Worm (Caenorhabditis elegans) whole organism, L3 larva: Measurements from ENCODE around the gene F32D8.3.

Experiments
- R02D3.7 ChIP-seq: fragments of 150-350 bp; optimal IDR thresholded peaks from 2 replicates; lab custom pipeline; 2014; ENCODE audit warnings: missing biosample characterization, missing genetic modification characterization
- ZK546.5 ChIP-seq: sonication (generic microtip); optimal IDR thresholded peaks from 2 replicates; lab custom pipeline; 2017; ENCODE audit warnings: missing biosample characterization, missing genetic modification characterization
- aly-2 ChIP-seq: fragments of 150-350 bp; optimal IDR thresholded peaks from 2 replicates; lab custom pipeline; 2014; ENCODE audit warnings: missing biosample characterization, missing genetic modification characterization
- ama-1 ChIP-seq: fragments of 150-350 bp; optimal IDR thresholded peaks from 2 replicates; lab custom pipeline; 2018
- ceh-16 ChIP-seq: sonication (generic microtip); optimal IDR thresholded peaks from 2 replicates; lab custom pipeline; 2017; ENCODE audit warnings: missing biosample characterization, missing genetic modification characterization
- ceh-28 ChIP-seq: fragments of 150-350 bp; optimal IDR thresholded peaks from 2 replicates; lab custom pipeline; 2014; ENCODE audit warnings: missing biosample characterization, missing genetic modification reagents, missing genetic modification characterization
- ceh-82 ChIP-seq: fragments of 150-350 bp; optimal IDR thresholded peaks from 2 replicates; lab custom pipeline; 2014; ENCODE audit warnings: missing biosample characterization, missing genetic modification characterization
- ceh-9 ChIP-seq: sonication (generic microtip); optimal IDR thresholded peaks from 2 replicates; lab custom pipeline; 2018; ENCODE audit warnings: missing biosample characterization, missing genetic modification characterization
- daf-12 ChIP-seq: fragments of 150-350 bp; optimal IDR thresholded peaks from 2 replicates; lab custom pipeline; 2014; ENCODE audit warnings: missing biosample characterization, missing genetic modification reagents, missing genetic modification characterization
- egl-27 ChIP-seq: sonication (generic microtip); optimal IDR thresholded peaks from 4 replicates; lab custom pipeline; 2017; ENCODE audit warnings: missing biosample characterization, missing genetic modification reagents, missing genetic modification characterization
- egl-5 ChIP-seq: fragments of 150-350 bp; optimal IDR thresholded peaks from 2 replicates; lab custom pipeline; 2017; ENCODE audit warnings: missing biosample characterization, missing genetic modification reagents, missing genetic modification characterization, inconsistent platforms
- elt-1 ChIP-seq: fragments of 150-350 bp; optimal IDR thresholded peaks from 2 replicates; lab custom pipeline; 2014; ENCODE audit warnings: missing biosample characterization, missing genetic modification characterization
- elt-2 ChIP-seq: sonication (generic microtip); optimal IDR thresholded peaks from 2 replicates; lab custom pipeline; 2016; ENCODE audit warnings: missing genetic modification reagents, mild to moderate bottlenecking, missing genetic modification characterization, missing compliant biosample characterization
- elt-3 ChIP-seq, 3 experiments: fragments of 150-350 bp in 1 of 3; sonication (generic microtip) in 2 of 3; optimal IDR thresholded peaks; 2 replicates in 2 of 3; 4 replicates in 1 of 3; lab custom pipeline; 2014 to 2017; ENCODE audit warnings: missing biosample characterization in 3 of 3, missing genetic modification characterization in 3 of 3
- eor-1 ChIP-seq, 2 experiments: fragments of 150-350 bp; optimal IDR thresholded peaks; 2 replicates each; lab custom pipeline; 2014 to 2018; ENCODE audit warnings: missing biosample characterization in 2 of 2, missing genetic modification characterization in 2 of 2
- fkh-10 ChIP-seq: sonication (generic microtip); optimal IDR thresholded peaks from 2 replicates; lab custom pipeline; 2017; ENCODE audit warnings: missing biosample characterization, missing genetic modification reagents, missing genetic modification characterization
- fkh-2 ChIP-seq: fragments of 150-350 bp; optimal IDR thresholded peaks from 2 replicates; lab custom pipeline; 2014; ENCODE audit warnings: missing biosample characterization, missing genetic modification reagents, missing genetic modification characterization
- fos-1 ChIP-seq: fragments of 150-350 bp; optimal IDR thresholded peaks from 2 replicates; lab custom pipeline; 2014; ENCODE audit warnings: missing biosample characterization, missing genetic modification characterization
- hmg-11 ChIP-seq: sonication (generic microtip); optimal IDR thresholded peaks from 2 replicates; lab custom pipeline; 2016; ENCODE audit warnings: missing genetic modification characterization, missing compliant biosample characterization
- jun-1 ChIP-seq: fragments of 150-350 bp; optimal IDR thresholded peaks from 2 replicates; lab custom pipeline; 2014; ENCODE audit warnings: missing biosample characterization, missing genetic modification reagents, missing genetic modification characterization
- lin-15B ChIP-seq: fragments of 150-350 bp; optimal IDR thresholded peaks from 2 replicates; lab custom pipeline; 2014; ENCODE audit warnings: missing biosample characterization, missing genetic modification characterization
- lin-39 ChIP-seq: fragments of 150-350 bp; optimal IDR thresholded peaks from 2 replicates; lab custom pipeline; 2018; ENCODE audit warnings: missing biosample characterization, missing genetic modification reagents, missing genetic modification characterization
- lsy-12 ChIP-seq: sonication (generic microtip); optimal IDR thresholded peaks from 2 replicates; lab custom pipeline; 2016; ENCODE audit warnings: mild to moderate bottlenecking, missing genetic modification characterization, missing compliant biosample characterization
- mdl-1 ChIP-seq: fragments of 150-350 bp; optimal IDR thresholded peaks from 2 replicates; lab custom pipeline; 2014; ENCODE audit warnings: missing biosample characterization, missing genetic modification characterization
- mml-1 ChIP-seq: fragments of 150-350 bp; sonication (generic microtip); optimal IDR thresholded peaks from 3 replicates; lab custom pipeline; 2014; ENCODE audit warnings: missing biosample characterization, missing genetic modification characterization
- nhr-11 ChIP-seq: fragments of 150-350 bp; optimal IDR thresholded peaks from 2 replicates; lab custom pipeline; 2014; ENCODE audit warnings: missing biosample characterization, missing genetic modification characterization
- nhr-12 ChIP-seq: fragments of 150-350 bp; optimal IDR thresholded peaks from 2 replicates; lab custom pipeline; 2014; ENCODE audit warnings: missing biosample characterization, missing genetic modification characterization
- nhr-23 ChIP-seq: fragments of 150-350 bp; optimal IDR thresholded peaks from 2 replicates; lab custom pipeline; 2014; ENCODE audit warnings: missing biosample characterization, missing genetic modification reagents, missing genetic modification characterization
- nhr-237 ChIP-seq: fragments of 150-350 bp; optimal IDR thresholded peaks from 2 replicates; lab custom pipeline; 2014; ENCODE audit warnings: missing biosample characterization, missing genetic modification characterization
- nhr-25 ChIP-seq: sonication (generic microtip); optimal IDR thresholded peaks from 2 replicates; lab custom pipeline; 2017; ENCODE audit warnings: missing biosample characterization, missing genetic modification characterization
- nhr-28 ChIP-seq: fragments of 150-350 bp; optimal IDR thresholded peaks from 2 replicates; lab custom pipeline; 2014; ENCODE audit warnings: missing biosample characterization, missing genetic modification characterization
- nhr-43 ChIP-seq: sonication (generic microtip); optimal IDR thresholded peaks from 2 replicates; lab custom pipeline; 2016; ENCODE audit warnings: mild to moderate bottlenecking, missing genetic modification characterization, missing compliant biosample characterization; ENCODE audit not compliant: poor library complexity, severe bottlenecking
- nhr-67 ChIP-seq: fragments of 150-350 bp; optimal IDR thresholded peaks from 2 replicates; lab custom pipeline; 2014; ENCODE audit warnings: missing biosample characterization, missing genetic modification characterization
- nhr-76 ChIP-seq: fragments of 150-350 bp; sonication (generic microtip); optimal IDR thresholded peaks from 5 replicates; lab custom pipeline; 2014; ENCODE audit warnings: missing biosample characterization, missing genetic modification characterization
- nhr-77 ChIP-seq: fragments of 150-350 bp; optimal IDR thresholded peaks from 2 replicates; lab custom pipeline; 2014; ENCODE audit warnings: missing biosample characterization, missing genetic modification characterization
- pha-4 ChIP-seq: fragments of 150-350 bp; optimal IDR thresholded peaks from 2 replicates; lab custom pipeline; 2014; ENCODE audit warnings: missing biosample characterization, missing genetic modification reagents, missing genetic modification characterization
- pqm-1 ChIP-seq: fragments of 150-350 bp; optimal IDR thresholded peaks from 2 replicates; lab custom pipeline; 2017; ENCODE audit warnings: missing biosample characterization, missing genetic modification characterization, inconsistent platforms
- sea-2 ChIP-seq: fragments of 150-350 bp; sonication (generic microtip); optimal IDR thresholded peaks from 4 replicates; lab custom pipeline; 2014; ENCODE audit warnings: missing biosample characterization, missing genetic modification reagents, missing genetic modification characterization
- skn-1 ChIP-seq: fragments of 150-350 bp; optimal IDR thresholded peaks from 2 replicates; lab custom pipeline; 2014; ENCODE audit warnings: missing biosample characterization, missing genetic modification characterization
- snpc-4 ChIP-seq: fragments of 150-350 bp; optimal IDR thresholded peaks from 2 replicates; lab custom pipeline; 2014; ENCODE audit warnings: missing biosample characterization, missing genetic modification characterization
- tbx-2 ChIP-seq: sonication (generic microtip); optimal IDR thresholded peaks from 2 replicates; lab custom pipeline; 2016; ENCODE audit warnings: mild to moderate bottlenecking, missing genetic modification characterization, missing compliant biosample characterization
- unc-39 ChIP-seq: sonication (generic microtip); optimal IDR thresholded peaks from 4 replicates; lab custom pipeline; 2017; ENCODE audit warnings: missing biosample characterization, missing genetic modification characterization
- unc-62 ChIP-seq: fragments of 150-350 bp; sonication (generic microtip); optimal IDR thresholded peaks from 4 replicates; lab custom pipeline; 2014; ENCODE audit warnings: missing biosample characterization, missing genetic modification reagents, missing genetic modification characterization
- zag-1 ChIP-seq: fragments of 150-350 bp; optimal IDR thresholded peaks from 2 replicates; lab custom pipeline; 2014; ENCODE audit warnings: missing biosample characterization, missing genetic modification characterization
- ztf-11 ChIP-seq: fragments of 150-350 bp; optimal IDR thresholded peaks from 2 replicates; lab custom pipeline; 2014; ENCODE audit warnings: missing biosample characterization, missing genetic modification characterization
- ztf-4 ChIP-seq: fragments of 150-350 bp; optimal IDR thresholded peaks from 2 replicates; lab custom pipeline; 2014; ENCODE audit warnings: missing biosample characterization, missing genetic modification characterization

F32D8.3 gene

ce11 chrV:10896295-10896694 lies 9.7 kb downstream of the F32D8.3 start, which contains the start of gene F32D8.13:
Gene F32D8.13, minus strand, starts transcription at chrV:10896543.
- TF ChIP-seq nhr-43 (tag; lab: Kevin White, UChicago) (peak; percentile 5), nhr-23 (tag; lab: Kevin White, UChicago) (peak; percentile 18), ceh-16 (tag; lab: Kevin White, UChicago) (no peak)

- TF ChIP-seq elt-2 (tag; lab: Kevin White, UChicago) = no peak
- no peak for TF ChIP-seq ZK546.5 (tag; lab: Kevin White, UChicago)
- TF ChIP-seq ceh-9 (tag; lab: Kevin White, UChicago) = no peak
- TF ChIP-seq eor-1 (tag; optimal IDR thresholded peaks at IDR 0.05; lab: Kevin White, UChicago) = no peak
- TF ChIP-seq daf-12 = no peak
- TF ChIP-seq ztf-4 = no peak
- no peak for TF ChIP-seq aly-2 (tag; lab: Kevin White, UChicago)
- TF ChIP-seq elt-3 (tag; optimal IDR thresholded peaks at IDR 0.05; lab: Kevin White, UChicago) = no peak
- no peak for TF ChIP-seq mdl-1 (tag; lab: Kevin White, UChicago)
- TF ChIP-seq ceh-16 (tag; lab: Kevin White, UChicago) = no peak
- no peak for TF ChIP-seq fos-1 (tag; lab: Kevin White, UChicago)
- no peak for TF ChIP-seq unc-62
Observed at ce11 chrV:10896706-10897105, 10.1 kb downstream of the F32D8.3 start.

- TF ChIP-seq eor-1 (tag; optimal IDR thresholded peaks at IDR 0.05; lab: Kevin White, UChicago) = no peak
- TF ChIP-seq nhr-23 (tag; lab: Kevin White, UChicago) = no peak
- no peak for TF ChIP-seq ceh-16 (tag; lab: Kevin White, UChicago)
Observed at ce11 chrV:10897106-10897171, 10.3 kb downstream of the F32D8.3 start, which contains the start of gene sec-61.G. Gene sec-61.G, minus strand, starts transcription at chrV:10897143.

ce11 chrV:10897172-10897571 lies 10.5 kb downstream of the F32D8.3 start:
- TF ChIP-seq nhr-67 (tag; lab: Kevin White, UChicago) (peak; percentile 48), nhr-28 (tag; lab: Kevin White, UChicago) (peak; percentile 81), snpc-4 (tag; lab: Kevin White, UChicago) (peak; percentile 96), tbx-2 (peak; percentile 96), egl-5 (peak; percentile 97), lin-39 (tag; lab: Kevin White, UChicago) (peak; percentile 98), elt-1 (tag; lab: Kevin White, UChicago) (peak; percentile 92), pqm-1 (tag; lab: Kevin White, UChicago) (peak; percentile 92), fkh-2 (tag; lab: Kevin White, UChicago) (peak; percentile 59), nhr-77 (tag; lab: Kevin White, UChicago) (peak; percentile 95), ceh-28 (tag; lab: Kevin White, UChicago) (peak; percentile 95), elt-3 (tag; optimal IDR thresholded peaks at IDR 0.05; lab: Kevin White, UChicago) (peak; percentile 67 to 96 (median 72)), lsy-12 (tag; lab: Kevin White, UChicago) (peak; percentile 99), sea-2 (GFP tag; lab: Kevin White, UChicago) (peak; percentile 53), nhr-76 (tag; lab: Kevin White, UChicago) (peak; percentile 87), pha-4 (tag; lab: Kevin White, UChicago) (peak; percentile 99), ztf-4 (peak; percentile 90), ceh-82 (tag; lab: Kevin White, UChicago) (peak; percentile 96), nhr-43 (tag; lab: Kevin White, UChicago) (peak; percentile 99), nhr-237 (tag; lab: Kevin White, UChicago) (no peak), ama-1 (lab: Kevin White, UChicago) (peak; percentile 91), aly-2 (tag; lab: Kevin White, UChicago) (peak; percentile 79), unc-62 (peak; percentile 91), skn-1 (tag; lab: Kevin White, UChicago) (peak; percentile 95), unc-39 (tag; lab: Kevin White, UChicago) (no peak), elt-2 (tag; lab: Kevin White, UChicago) (peak; percentile 93), nhr-23 (tag; lab: Kevin White, UChicago) (peak; percentile 100), egl-27 (tag; lab: Kevin White, UChicago) (peak; percentile 74), R02D3.7 (tag; lab: Kevin White, UChicago) (peak; percentile 94), mml-1 (tag; lab: Kevin White, UChicago) (no peak), mdl-1 (tag; lab: Kevin White, UChicago) (peak; percentile 69), ztf-11 (no peak), nhr-25 (tag; lab: Kevin White, UChicago) (peak; percentile 100), nhr-11 (peak; percentile 96), hmg-11 (tag; lab: Kevin White, UChicago) (peak; percentile 95), eor-1 (tag; optimal IDR thresholded peaks at IDR 0.05; lab: Kevin White, UChicago) (peak in 1 of 2 experiments; percentile 9), jun-1 (peak; percentile 97), ZK546.5 (tag; lab: Kevin White, UChicago) (peak; percentile 100), nhr-12 (tag; lab: Kevin White, UChicago) (no peak), lin-15B (tag; lab: Kevin White, UChicago) (peak; percentile 99), daf-12 (peak; percentile 65), ceh-9 (tag; lab: Kevin White, UChicago) (peak; percentile 11), fkh-10 (GFP tag; lab: Kevin White, UChicago) (peak; percentile 91), fos-1 (tag; lab: Kevin White, UChicago) (peak; percentile 85), zag-1 (tag; lab: Kevin White, UChicago) (peak; percentile 89)
